Worm (Caenorhabditis elegans): ENCODE data around the gene nphp-2.

Gene nphp-2

DNA sequence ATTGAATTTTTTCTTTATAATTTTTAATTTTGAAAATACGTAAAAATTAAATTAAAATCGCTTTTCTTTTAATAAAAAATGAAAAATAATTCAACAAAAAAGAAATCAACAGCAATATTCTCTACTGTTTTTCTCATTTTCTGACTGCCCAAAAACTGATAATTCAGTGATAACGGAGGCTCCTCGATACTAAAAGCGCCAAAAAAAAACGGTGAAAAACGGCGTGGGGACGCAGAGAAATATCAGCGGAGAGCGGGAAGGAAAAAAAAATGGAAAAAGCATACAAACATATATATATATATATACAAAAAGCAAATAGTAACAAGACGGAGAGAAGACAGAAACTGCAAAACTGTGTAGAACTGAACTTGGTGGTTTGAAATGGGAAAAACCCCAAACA lies 12.5 kb upstream of the nphp-2 start:
- TF ChIP-seq fos-1 (tag; optimal IDR thresholded peaks at IDR 0.05) (peak; percentile 40), unc-55 (GFP tag; optimal IDR thresholded peaks at IDR 0.05) (no peak), dmd-4 (tag; optimal IDR thresholded peaks at IDR 0.05) (no peak), gmeb-1 (tag; optimal IDR thresholded peaks at IDR 0.05) (peak; percentile 8), nhr-12 (tag; optimal IDR thresholded peaks at IDR 0.05) (no peak), nhr-129 (tag; optimal IDR thresholded peaks at IDR 0.05) (no peak), egl-27 (tag; optimal IDR thresholded peaks at IDR 0.05) (no peak), ceh-82 (tag; optimal IDR thresholded peaks at IDR 0.05) (no peak), peb-1 (tag; optimal IDR thresholded peaks at IDR 0.05) (no peak)

DNA sequence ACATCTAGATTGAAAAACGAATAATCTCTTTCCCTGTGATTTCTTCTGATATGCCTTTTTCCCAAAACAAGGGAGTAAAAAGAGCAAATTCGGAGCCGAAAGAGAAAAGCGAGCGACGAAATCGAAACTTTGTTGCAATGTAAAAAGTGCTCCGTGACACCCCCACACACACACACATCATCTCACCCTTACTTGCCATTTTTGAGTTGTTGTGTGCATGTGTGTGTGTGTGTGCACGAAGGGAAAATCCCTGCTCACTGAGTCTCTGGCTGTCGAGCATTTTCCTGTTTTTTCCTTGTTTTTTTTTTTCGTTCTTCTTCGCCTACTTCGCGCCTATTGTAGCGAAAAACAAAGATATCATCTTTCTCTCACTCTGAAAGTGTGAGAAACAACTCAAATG lies 8.6 kb upstream of the nphp-2 start:
- TF ChIP-seq peb-1 (tag; optimal IDR thresholded peaks at IDR 0.05): no peak
- no peak for TF ChIP-seq dmd-4 (tag; optimal IDR thresholded peaks at IDR 0.05)
- TF ChIP-seq egl-27 (tag; optimal IDR thresholded peaks at IDR 0.05): no peak
- peak; percentile 5 for TF ChIP-seq C34F6.9 (tag; optimal IDR thresholded peaks at IDR 0.05)
- TF ChIP-seq sma-9 (GFP tag; optimal IDR thresholded peaks at IDR 0.05): no peak
- no peak for TF ChIP-seq sma-9 (tag; optimal IDR thresholded peaks at IDR 0.05)
- no peak for TF ChIP-seq snpc-4 (tag; optimal IDR thresholded peaks at IDR 0.05)
- no peak for TF ChIP-seq ztf-1 (GFP tag; conservative IDR thresholded peaks at IDR 0.05)
- TF ChIP-seq alr-1 (tag; optimal IDR thresholded peaks at IDR 0.05): no peak
- TF ChIP-seq sem-4 (tag; optimal IDR thresholded peaks at IDR 0.05): no peak
- TF ChIP-seq nhr-129 (tag; optimal IDR thresholded peaks at IDR 0.05): peak; percentile 7
- no peak for TF ChIP-seq lin-39 (tag; optimal IDR thresholded peaks at IDR 0.05)
- TF ChIP-seq unc-55 (GFP tag; optimal IDR thresholded peaks at IDR 0.05): peak; percentile 7

DNA sequence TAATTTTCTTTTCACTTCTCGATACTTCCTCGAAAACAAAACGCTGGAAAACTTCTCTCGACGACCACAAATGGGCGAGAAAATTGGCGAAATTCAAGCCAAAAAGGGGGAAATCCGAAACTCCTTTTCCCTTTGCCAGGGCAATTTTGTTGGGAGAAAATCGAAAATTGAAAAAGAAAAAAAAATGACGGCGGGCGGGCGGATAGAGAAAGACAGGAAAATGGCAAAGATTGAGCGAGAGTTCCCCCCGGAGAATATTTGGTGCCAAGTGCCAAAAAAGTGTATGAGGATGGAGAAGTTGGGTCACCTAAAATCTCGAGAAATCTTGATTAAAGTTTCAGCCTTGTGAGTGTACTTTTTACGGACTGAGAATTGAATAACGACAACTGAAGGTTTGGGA lies 7.3 kb upstream of the nphp-2 start:
- TF ChIP-seq sma-9 (GFP tag; optimal IDR thresholded peaks at IDR 0.05) (no peak), sma-9 (tag; optimal IDR thresholded peaks at IDR 0.05) (no peak), egl-27 (tag; optimal IDR thresholded peaks at IDR 0.05) (no peak), ztf-4 (tag; optimal IDR thresholded peaks at IDR 0.05) (no peak), aly-2 (tag; optimal IDR thresholded peaks at IDR 0.05) (no peak), nhr-237 (tag; optimal IDR thresholded peaks at IDR 0.05) (no peak), Y55F3AM.14 (GFP tag; optimal IDR thresholded peaks at IDR 0.05) (no peak), skn-1 (tag; optimal IDR thresholded peaks at IDR 0.05) (no peak), fos-1 (tag; optimal IDR thresholded peaks at IDR 0.05) (no peak), nhr-11 (tag; optimal IDR thresholded peaks at IDR 0.05) (no peak), nhr-12 (tag; optimal IDR thresholded peaks at IDR 0.05) (no peak), mbf-1 (tag; optimal IDR thresholded peaks at IDR 0.05) (no peak), gmeb-1 (tag; optimal IDR thresholded peaks at IDR 0.05) (no peak), ztf-1 (GFP tag; conservative IDR thresholded peaks at IDR 0.05) (no peak), peb-1 (tag; optimal IDR thresholded peaks at IDR 0.05) (no peak), nhr-10 (tag; optimal IDR thresholded peaks at IDR 0.05) (no peak)

DNA sequence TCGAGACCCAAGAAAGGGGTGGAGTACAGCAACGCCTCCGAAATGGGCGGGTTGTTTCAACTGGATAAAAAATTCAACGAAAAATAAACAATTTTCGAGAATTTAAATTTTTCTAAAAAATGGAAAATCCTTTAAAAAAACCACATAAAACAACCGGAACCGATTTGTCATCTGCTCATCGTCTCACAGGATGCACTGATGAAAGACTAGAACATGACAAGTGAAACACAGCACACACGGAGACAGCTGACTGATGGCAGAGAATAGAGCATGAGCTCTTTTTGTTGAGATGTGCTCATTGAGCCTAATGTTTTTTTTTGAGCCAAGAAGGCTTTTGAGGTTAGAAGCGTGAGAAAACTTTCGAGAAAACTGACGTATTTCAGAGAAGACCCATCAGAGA lies 5.6 kb upstream of the nphp-2 start:
- TF ChIP-seq crh-2 (tag; optimal IDR thresholded peaks at IDR 0.05): no peak
- no peak for TF ChIP-seq nhr-6 (tag; optimal IDR thresholded peaks at IDR 0.05)
- no peak for TF ChIP-seq sem-4 (tag; optimal IDR thresholded peaks at IDR 0.05)
- no peak for TF ChIP-seq C34F6.9 (tag; optimal IDR thresholded peaks at IDR 0.05)
- no peak for TF ChIP-seq mdl-1 (tag; optimal IDR thresholded peaks at IDR 0.05)
- TF ChIP-seq nhr-129 (tag; optimal IDR thresholded peaks at IDR 0.05): peak; percentile 9
- TF ChIP-seq unc-55 (GFP tag; optimal IDR thresholded peaks at IDR 0.05): peak; percentile 68

DNA sequence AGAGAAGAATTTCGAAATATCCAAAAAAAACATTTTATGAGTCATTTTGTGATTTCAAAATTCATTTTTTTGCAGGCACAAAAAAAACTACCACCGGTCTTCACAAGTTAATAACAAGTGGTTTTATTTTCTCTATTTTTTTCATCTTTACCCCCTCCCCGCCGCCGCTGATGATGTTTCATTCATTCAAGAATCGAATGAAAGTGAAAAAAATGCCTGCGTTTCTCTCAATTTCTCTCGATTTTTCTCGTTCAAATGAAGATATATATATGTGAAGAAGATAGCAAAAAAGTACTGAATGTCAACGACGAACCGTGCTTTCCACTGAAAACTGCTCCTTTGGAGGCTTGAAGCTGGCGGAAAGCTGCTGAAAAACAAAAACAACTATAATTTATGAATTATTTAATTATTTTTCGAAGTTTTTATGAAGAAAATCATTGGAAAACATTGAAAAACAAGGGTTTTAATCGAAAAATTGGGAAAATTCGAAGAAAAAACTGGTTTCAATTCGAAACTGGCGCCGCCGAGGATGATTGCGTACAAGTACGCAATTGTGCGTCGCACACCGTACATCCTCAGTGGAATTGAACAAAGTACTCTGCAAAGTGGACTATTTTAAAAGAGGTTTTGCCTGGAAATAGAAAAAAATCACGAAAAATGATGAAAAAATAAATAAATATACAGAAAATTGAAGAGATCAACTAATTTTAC lies 2.9 kb upstream of the nphp-2 start, which contains the start of gene zig-11:
Gene zig-11, minus strand, starts transcription at position 373 of the 711 bp plus-strand sequence.
- TF ChIP-seq nhr-11 (tag; optimal IDR thresholded peaks at IDR 0.05) (no peak), lin-13 (GFP tag; optimal IDR thresholded peaks at IDR 0.05) (no peak), nhr-25 (tag; optimal IDR thresholded peaks at IDR 0.05) (no peak), unc-55 (GFP tag; optimal IDR thresholded peaks at IDR 0.05) (peak; percentile 43), mdl-1 (tag; optimal IDR thresholded peaks at IDR 0.05) (no peak), elt-3 (tag; optimal IDR thresholded peaks at IDR 0.05) (no peak), ZK546.5 (tag; optimal IDR thresholded peaks at IDR 0.05) (no peak), nhr-129 (tag; optimal IDR thresholded peaks at IDR 0.05) (no peak), ztf-11 (tag; optimal IDR thresholded peaks at IDR 0.05) (no peak), elt-1 (tag; optimal IDR thresholded peaks at IDR 0.05) (no peak), nhr-6 (tag; optimal IDR thresholded peaks at IDR 0.05) (no peak), skn-1 (tag; optimal IDR thresholded peaks at IDR 0.05) (no peak), blmp-1 (tag; optimal IDR thresholded peaks at IDR 0.05; ENCODE audit: insufficient read depth) (peak; percentile 94), crh-2 (tag; optimal IDR thresholded peaks at IDR 0.05) (no peak), aly-2 (tag; optimal IDR thresholded peaks at IDR 0.05) (no peak), snpc-4 (tag; optimal IDR thresholded peaks at IDR 0.05) (no peak), R02D3.7 (tag; optimal IDR thresholded peaks at IDR 0.05) (no peak), nhr-10 (tag; optimal IDR thresholded peaks at IDR 0.05) (no peak), lin-11 (tag; optimal IDR thresholded peaks at IDR 0.05) (no peak), dmd-4 (tag; optimal IDR thresholded peaks at IDR 0.05) (no peak), ztf-1 (GFP tag; conservative IDR thresholded peaks at IDR 0.05) (no peak), fos-1 (tag; optimal IDR thresholded peaks at IDR 0.05) (no peak), gmeb-1 (tag; optimal IDR thresholded peaks at IDR 0.05) (peak; percentile 63), mbf-1 (tag; optimal IDR thresholded peaks at IDR 0.05) (no peak), nhr-12 (tag; optimal IDR thresholded peaks at IDR 0.05) (no peak), C34F6.9 (tag; optimal IDR thresholded peaks at IDR 0.05) (peak; percentile 7), lsy-2 (tag; optimal IDR thresholded peaks at IDR 0.05) (peak in 1 of 2 experiments; percentile 82)

Measured in whole organism, L2 larva.